Fruit fly (Drosophila melanogaster) whole organism, embryonic: ENCODE data around the gene CG6569.

Source experiments
- Blimp-1 ChIP-seq: fragments of 200-800 bp; sonication (Bioruptor generic); optimal IDR thresholded peaks from 3 replicates; lab custom pipeline; 2018; ENCODE audit warnings: missing biosample characterization, missing genetic modification characterization, mild to moderate bottlenecking, moderate library complexity, missing genetic modification reagents
- CG10321 ChIP-seq: fragments of 200-800 bp; sonication (Bioruptor generic); IDR thresholded peaks from 2 replicates; pipeline ENCODE4 v1.3.6; 2022; ENCODE audit warnings: missing biosample characterization, missing genetic modification characterization
- CG10431 ChIP-seq: fragments of 200-800 bp; sonication (Bioruptor generic); optimal IDR thresholded peaks from 3 replicates; lab custom pipeline; 2018; ENCODE audit warnings: missing biosample characterization, mild to moderate bottlenecking, missing genetic modification characterization
- CG10462 ChIP-seq: fragments of 200-800 bp; sonication (Bioruptor generic); optimal IDR thresholded peaks from 2 replicates; lab custom pipeline; 2016; ENCODE audit warnings: missing biosample characterization, missing genetic modification characterization
- CG11085 ChIP-seq: fragments of 200-800 bp; sonication (Bioruptor generic); IDR thresholded peaks from 2 replicates; pipeline ENCODE4 v1.3.6; 2022; ENCODE audit warnings: missing biosample characterization, missing genetic modification characterization
- CG12104 ChIP-seq: fragments of 200-800 bp; sonication (Bioruptor generic); optimal IDR thresholded peaks from 3 replicates; lab custom pipeline; 2016; ENCODE audit warnings: missing biosample characterization, missing genetic modification characterization
- CG12155 ChIP-seq: fragments of 200-800 bp; sonication (Bioruptor generic); optimal IDR thresholded peaks from 3 replicates; lab custom pipeline; 2016; ENCODE audit warnings: missing biosample characterization, missing genetic modification characterization
- CG13424 ChIP-seq: fragments of 200-800 bp; sonication (Bioruptor generic); optimal IDR thresholded peaks from 2 replicates; lab custom pipeline; 2019; ENCODE audit warnings: missing biosample characterization, mild to moderate bottlenecking, missing genetic modification characterization, moderate library complexity
- CG13894 ChIP-seq: fragments of 200-800 bp; sonication (Bioruptor generic); optimal IDR thresholded peaks from 3 replicates; lab custom pipeline; 2018; ENCODE audit warnings: missing biosample characterization, mild to moderate bottlenecking, missing genetic modification characterization, moderate library complexity
- CG14667 ChIP-seq: fragments of 200-800 bp; sonication (Bioruptor generic); IDR thresholded peaks from 2 replicates; pipeline ENCODE4 v1.3.6; 2022; ENCODE audit warnings: missing biosample characterization, missing genetic modification characterization
- CG1647 ChIP-seq: fragments of 200-800 bp; sonication (Bioruptor generic); optimal IDR thresholded peaks from 3 replicates; lab custom pipeline; 2016; ENCODE audit warnings: missing biosample characterization, missing genetic modification characterization
- CG17359 ChIP-seq: fragments of 200-800 bp; sonication (Bioruptor generic); optimal IDR thresholded peaks from 3 replicates; lab custom pipeline; 2018; ENCODE audit warnings: missing biosample characterization, mild to moderate bottlenecking, missing genetic modification characterization, moderate library complexity
- CG1832 ChIP-seq: fragments of 200-800 bp; sonication (Bioruptor generic); optimal IDR thresholded peaks from 2 replicates; lab custom pipeline; 2017; ENCODE audit warnings: missing biosample characterization, mild to moderate bottlenecking, missing genetic modification characterization, inconsistent platforms
- CG2199 ChIP-seq: fragments of 200-800 bp; sonication (Bioruptor generic); IDR thresholded peaks from 3 replicates; pipeline ENCODE4 v1.3.6; 2022; ENCODE audit warnings: missing biosample characterization, missing genetic modification characterization
- CG30403 ChIP-seq: fragments of 200-800 bp; sonication (Bioruptor generic); optimal IDR thresholded peaks from 3 replicates; lab custom pipeline; 2016; ENCODE audit warnings: missing biosample characterization, missing genetic modification characterization
- CG3407 ChIP-seq: fragments of 200-800 bp; sonication (Bioruptor generic); optimal IDR thresholded peaks from 2 replicates; lab custom pipeline; 2018; ENCODE audit warnings: missing biosample characterization, mild to moderate bottlenecking, missing genetic modification characterization
- CG7357 ChIP-seq: fragments of 200-800 bp; sonication (Bioruptor generic); IDR thresholded peaks from 3 replicates; pipeline ENCODE4 v1.3.6; 2022; ENCODE audit warnings: missing biosample characterization, missing genetic modification characterization
- CG8924 ChIP-seq: fragments of 200-800 bp; optimal IDR thresholded peaks from 3 replicates; lab custom pipeline; 2019; ENCODE audit warnings: missing biosample characterization, mild to moderate bottlenecking, missing genetic modification characterization, moderate library complexity
- Camta ChIP-seq: fragments of 200-800 bp; sonication (Bioruptor generic); optimal IDR thresholded peaks from 2 replicates; lab custom pipeline; 2016; ENCODE audit warnings: missing biosample characterization, missing genetic modification characterization
- Doc3 ChIP-seq: fragments of 200-800 bp; sonication (Bioruptor generic); IDR thresholded peaks from 3 replicates; pipeline ENCODE4 v1.3.6; 2022; ENCODE audit warnings: missing biosample characterization, missing genetic modification characterization; ENCODE audit not compliant: partially characterized antibody
- Dref ChIP-seq: fragments of 200-800 bp; sonication (Bioruptor generic); IDR thresholded peaks from 2 replicates; pipeline ENCODE4 v1.3.6; 2022; ENCODE audit warnings: missing biosample characterization, missing genetic modification characterization
- Ets65A ChIP-seq: fragments of 200-800 bp; sonication (Bioruptor generic); peaks from one replicate; lab custom pipeline; 2016; ENCODE audit warnings: missing biosample characterization, missing genetic modification characterization
- HLHmδ ChIP-seq: fragments of 200-800 bp; sonication (Bioruptor generic); optimal IDR thresholded peaks from 2 replicates; lab custom pipeline; 2018; ENCODE audit warnings: missing biosample characterization, mild to moderate bottlenecking, missing genetic modification characterization, moderate library complexity
- Hr51 ChIP-seq, 2 experiments: fragments of 200-800 bp; sonication (Bioruptor generic); optimal IDR thresholded peaks; 2 replicates in 1 of 2; 3 replicates in 1 of 2; lab custom pipeline; 2016 to 2018; ENCODE audit warnings: missing biosample characterization in 2 of 2, missing genetic modification characterization in 2 of 2, mild to moderate bottlenecking in 1 of 2, moderate library complexity in 1 of 2
- Ravus ChIP-seq: fragments of 200-800 bp; sonication (Bioruptor generic); IDR thresholded peaks from 2 replicates; pipeline ENCODE4 v1.3.6; 2022; ENCODE audit warnings: missing biosample characterization, missing genetic modification characterization
- Rx ChIP-seq: fragments of 200-800 bp; sonication (Bioruptor generic); IDR thresholded peaks from 2 replicates; pipeline ENCODE4 v1.3.6; 2022; ENCODE audit warnings: missing biosample characterization, missing genetic modification characterization
- Stat92E ChIP-seq, 3 experiments: fragments of >200 bp in 2 of 3; fragments of 200-800 bp in 1 of 3; sonication (Bioruptor generic) in 1 of 3; optimal IDR thresholded peaks; 2 replicates each; lab custom pipeline; 2017 to 2019; ENCODE audit warnings: missing biosample characterization in 3 of 3, missing genetic modification characterization in 3 of 3, mild to moderate bottlenecking in 1 of 3, moderate library complexity in 1 of 3
- Tbp ChIP-seq: fragments of >200 bp; optimal IDR thresholded peaks from 2 replicates; lab custom pipeline; 2018; ENCODE audit warnings: missing biosample characterization, missing genetic modification characterization
- Vsx1 ChIP-seq: fragments of 200-800 bp; sonication (Bioruptor generic); optimal IDR thresholded peaks from 2 replicates; lab custom pipeline; 2017; ENCODE audit warnings: missing biosample characterization, mild to moderate bottlenecking, missing genetic modification characterization, missing genetic modification reagents
- amos ChIP-seq: fragments of 200-800 bp; sonication (Bioruptor generic); IDR thresholded peaks from 2 replicates; pipeline ENCODE4 v1.3.6; 2022; ENCODE audit warnings: missing biosample characterization, missing genetic modification characterization; ENCODE audit not compliant: partially characterized antibody
- ash1 ChIP-seq: fragments of 200-800 bp; sonication (Bioruptor generic); optimal IDR thresholded peaks from 2 replicates; lab custom pipeline; 2018; ENCODE audit warnings: missing biosample characterization, mild to moderate bottlenecking, missing genetic modification characterization
- cg ChIP-seq: fragments of 200-800 bp; sonication (Bioruptor generic); optimal IDR thresholded peaks from 3 replicates; lab custom pipeline; 2019; ENCODE audit warnings: missing biosample characterization, mild to moderate bottlenecking, missing genetic modification characterization, moderate library complexity
- ci ChIP-seq: fragments of 200-800 bp; sonication (Bioruptor generic); IDR thresholded peaks from 3 replicates; pipeline ENCODE4 v1.3.6; 2022; ENCODE audit warnings: missing biosample characterization, missing genetic modification characterization
- crol ChIP-seq: fragments of 200-800 bp; sonication (Bioruptor generic); IDR thresholded peaks from 2 replicates; pipeline ENCODE4 v1.3.6; 2022; ENCODE audit warnings: missing biosample characterization, missing genetic modification characterization
- dmrt99B ChIP-seq: fragments of 200-800 bp; sonication (Bioruptor generic); optimal IDR thresholded peaks from 2 replicates; lab custom pipeline; 2018; ENCODE audit warnings: missing biosample characterization, mild to moderate bottlenecking, missing genetic modification characterization, moderate library complexity
- fd64A ChIP-seq: fragments of 200-800 bp; sonication (Bioruptor generic); optimal IDR thresholded peaks from 3 replicates; lab custom pipeline; 2018; ENCODE audit warnings: missing biosample characterization, mild to moderate bottlenecking, missing genetic modification characterization
- hkb ChIP-seq, 2 experiments: fragments of 200-800 bp in 1 of 2; fragments of >200 bp in 1 of 2; sonication (Bioruptor generic) in 1 of 2; IDR thresholded peaks in 1 of 2; optimal IDR thresholded peaks in 1 of 2; 2 replicates each; pipeline versions ENCODE4 v1.3.6 to Lab custom; 2017 to 2022; ENCODE audit warnings: missing biosample characterization in 1 of 2, missing genetic modification characterization in 1 of 2
- kah ChIP-seq: fragments of 200-800 bp; sonication (Bioruptor generic); optimal IDR thresholded peaks from 2 replicates; lab custom pipeline; 2018; ENCODE audit warnings: missing biosample characterization, mild to moderate bottlenecking, missing genetic modification characterization
- kay ChIP-seq: fragments of 200-800 bp; sonication (Bioruptor generic); optimal IDR thresholded peaks from 2 replicates; lab custom pipeline; 2016; ENCODE audit warnings: missing biosample characterization, missing genetic modification characterization
- otp ChIP-seq: fragments of 200-800 bp; sonication (Bioruptor generic); IDR thresholded peaks from 3 replicates; pipeline ENCODE4, ENCODE4 v1.3.6; 2022; ENCODE audit warnings: missing biosample characterization, missing genetic modification characterization
- pfk ChIP-seq: fragments of 200-800 bp; sonication (Bioruptor generic); optimal IDR thresholded peaks from 2 replicates; lab custom pipeline; 2018; ENCODE audit warnings: missing biosample characterization, mild to moderate bottlenecking, missing genetic modification characterization, moderate library complexity
- pho ChIP-seq: fragments of 200-800 bp; sonication (Bioruptor generic); optimal IDR thresholded peaks from 2 replicates; lab custom pipeline; 2016; ENCODE audit warnings: missing biosample characterization, missing genetic modification characterization
- pros ChIP-seq: fragments of 200-800 bp; sonication (Bioruptor generic); optimal IDR thresholded peaks from 3 replicates; lab custom pipeline; 2019; ENCODE audit warnings: missing biosample characterization, mild to moderate bottlenecking, missing genetic modification characterization, moderate library complexity
- slbo ChIP-seq: fragments of 200-800 bp; sonication (Bioruptor generic); IDR thresholded peaks from 2 replicates; pipeline ENCODE4 v1.3.6; 2022; ENCODE audit warnings: missing biosample characterization, missing genetic modification characterization
- sna ChIP-seq: fragments of 200-800 bp; sonication (Bioruptor generic); IDR thresholded peaks from 2 replicates; pipeline ENCODE4 v1.3.6; 2022; ENCODE audit warnings: missing biosample characterization, missing genetic modification characterization; ENCODE audit not compliant: partially characterized antibody
- so ChIP-seq: fragments of 200-800 bp; sonication (Bioruptor generic); IDR thresholded peaks from 3 replicates; pipeline ENCODE4 v1.3.6; 2022; ENCODE audit warnings: missing biosample characterization, missing genetic modification characterization
- tio ChIP-seq: fragments of 200-800 bp; sonication (Bioruptor generic); optimal IDR thresholded peaks from 2 replicates; lab custom pipeline; 2017; ENCODE audit warnings: missing biosample characterization, missing genetic modification characterization, inconsistent platforms
- tna ChIP-seq: fragments of 200-800 bp; sonication (Bioruptor generic); IDR thresholded peaks from 2 replicates; pipeline ENCODE4 v1.3.6; 2022; ENCODE audit warnings: missing biosample characterization, missing genetic modification characterization; ENCODE audit not compliant: partially characterized antibody
- wdn ChIP-seq: fragments of 200-800 bp; sonication (Bioruptor generic); IDR thresholded peaks from 2 replicates; pipeline ENCODE4 v1.3.6; 2022; ENCODE audit warnings: missing biosample characterization, missing genetic modification characterization
- wek ChIP-seq: fragments of 200-800 bp; sonication (Bioruptor generic); optimal IDR thresholded peaks from 3 replicates; lab custom pipeline; 2018; ENCODE audit warnings: missing biosample characterization, mild to moderate bottlenecking, missing genetic modification characterization, moderate library complexity

CG6569 gene

DNA sequence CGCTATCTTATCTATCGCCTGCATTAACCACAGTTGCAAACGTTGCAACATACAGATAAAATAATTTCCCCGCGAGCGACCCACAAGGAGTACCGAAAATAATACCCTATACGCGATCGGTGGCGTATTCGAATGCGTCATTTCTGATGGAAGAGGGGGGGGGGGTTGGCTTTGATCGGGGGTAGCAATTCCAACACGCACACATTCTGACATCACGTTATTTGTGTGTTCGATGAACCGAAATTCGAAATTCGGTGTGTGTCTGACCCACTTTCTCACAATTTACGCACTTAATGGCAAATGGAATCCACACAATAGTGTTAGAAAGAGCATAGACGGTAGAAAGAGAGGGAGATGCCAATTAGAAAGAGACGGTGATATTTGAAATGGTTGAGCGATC, 31.1 kb downstream of the CG6569 start (continued):
- TF ChIP-seq HLHmδ (no peak), kah (GFP tag; lab: Kevin White, UChicago) (no peak), cg (GFP tag; lab: Kevin White, UChicago) (peak; percentile 47), so (no peak; the same call in 2 of the 3 replicates), Doc3 (GFP tag; lab: Robert Waterston, UW) (no peak), ci (peak; percentile 34; the same call in 1 of the 3 replicates), fd64A (GFP tag; lab: Kevin White, UChicago) (no peak), CG13894 (tag; lab: Kevin White, UChicago) (no peak), dmrt99B (tag; lab: Kevin White, UChicago) (no peak), CG1832 (GFP tag; lab: Kevin White, UChicago) (peak; percentile 34), CG8924 (tag; lab: Kevin White, UChicago) (no peak), CG11085 (no peak), CG10462 (GFP tag; lab: Kevin White, UChicago) (no peak), CG7357 (GFP tag; lab: Robert Waterston, UW) (no peak), pho (GFP tag; lab: Kevin White, UChicago) (no peak), hkb (optimal IDR thresholded peaks at IDR 0.05; lab: Kevin White, UChicago) (no peak), hkb (GFP tag; IDR thresholded peaks at IDR 0.05; lab: Robert Waterston, UW) (no peak), wdn (no peak), CG10321 (GFP tag; lab: Robert Waterston, UW) (peak; percentile 54; the same call in 1 of the 2 replicates), pfk (GFP tag; lab: Kevin White, UChicago) (no peak), Dref (no peak), CG14667 (GFP tag; lab: Robert Waterston, UW) (no peak), Rx (GFP tag; lab: Robert Waterston, UW) (peak; percentile 15; the same call in 1 of the 2 replicates), Stat92E (GFP tag; optimal IDR thresholded peaks at IDR 0.05; lab: Kevin White, UChicago) (no peak), Tbp (no peak), CG10431 (GFP tag; lab: Kevin White, UChicago) (no peak), CG30403 (GFP tag; lab: Kevin White, UChicago) (no peak), crol (GFP tag; lab: Robert Waterston, UW) (peak; percentile 94), wek (GFP tag; lab: Kevin White, UChicago) (peak; percentile 8), CG1647 (GFP tag; lab: Kevin White, UChicago) (no peak), otp (GFP tag; lab: Robert Waterston, UW) (0 out of 3 replicates have a peak, but pooled peaks have one; percentile 43), kay (peak; percentile 69), slbo (GFP tag; lab: Robert Waterston, UW) (peak; percentile 15; the same call in 1 of the 2 replicates), ash1 (GFP tag; lab: Kevin White, UChicago) (no peak), CG17359 (tag; lab: Kevin White, UChicago) (no peak), CG2199 (GFP tag; lab: Robert Waterston, UW) (0 out of 3 replicates have a peak, but pooled peaks have one; percentile 37), Ets65A (GFP tag; lab: Kevin White, UChicago) (no peak), sna (no peak), CG3407 (GFP tag; lab: Kevin White, UChicago) (no peak), Ravus (no peak), Vsx1 (GFP tag; lab: Kevin White, UChicago) (no peak), CG12155 (GFP tag; lab: Kevin White, UChicago) (no peak), Hr51 (GFP tag; optimal IDR thresholded peaks at IDR 0.05; lab: Kevin White, UChicago) (no peak), tio (no peak), tna (no peak), Camta (GFP tag; lab: Kevin White, UChicago) (no peak), Blimp-1 (GFP tag; lab: Kevin White, UChicago) (no peak), CG12104 (no peak), pros (GFP tag; lab: Kevin White, UChicago) (peak; percentile 31), CG13424 (no peak), amos (no peak)
